Worm (Caenorhabditis elegans) whole organism, mixed stage, embryonic: Measurements from ENCODE around the gene amt-2.

ENCODE experiments used
- M03D4.4 ChIP-seq: sonication (generic microtip); optimal IDR thresholded peaks from 2 replicates; lab custom pipeline; 2017; ENCODE audit warnings: mild to moderate bottlenecking, missing genetic modification characterization, missing compliant biosample characterization
- bed-3 ChIP-seq: fragments of 200-800 bp; sonication (Bioruptor generic); optimal IDR thresholded peaks from 3 replicates; lab custom pipeline; 2018; ENCODE audit warnings: mild to moderate bottlenecking, missing genetic modification characterization, moderate library complexity, missing compliant biosample characterization
- ceh-39 ChIP-seq: fragments of 150-350 bp; optimal IDR thresholded peaks from 2 replicates; lab custom pipeline; 2014; ENCODE audit warnings: missing biosample characterization, missing genetic modification characterization
- ceh-43 ChIP-seq: fragments of 200-800 bp; sonication (Bioruptor generic); optimal IDR thresholded peaks from 2 replicates; lab custom pipeline; 2018; ENCODE audit warnings: mild to moderate bottlenecking, missing genetic modification characterization, moderate library complexity, missing compliant biosample characterization
- ceh-83 ChIP-seq: fragments of 200-800 bp; sonication (Bioruptor generic); optimal IDR thresholded peaks from 2 replicates; lab custom pipeline; 2018; ENCODE audit warnings: mild to moderate bottlenecking, missing genetic modification characterization, missing compliant biosample characterization
- ces-1 ChIP-seq: fragments of 150-350 bp; optimal IDR thresholded peaks from 2 replicates; lab custom pipeline; 2014; ENCODE audit warnings: missing biosample characterization, missing genetic modification reagents, missing genetic modification characterization
- elt-1 ChIP-seq: sonication (generic microtip); optimal IDR thresholded peaks from 2 replicates; lab custom pipeline; 2017; ENCODE audit warnings: missing genetic modification characterization, mild to moderate bottlenecking, missing compliant biosample characterization, antibody characterized with exemption, moderate library complexity, borderline replicate concordance; ENCODE audit not compliant: insufficient read depth
- elt-3 ChIP-seq: fragments of 150-350 bp; optimal IDR thresholded peaks from 2 replicates; lab custom pipeline; 2014; ENCODE audit warnings: missing biosample characterization, missing genetic modification characterization
- ham-2 ChIP-seq: fragments of 200-800 bp; sonication (Bioruptor generic); optimal IDR thresholded peaks from 2 replicates; lab custom pipeline; 2018; ENCODE audit warnings: mild to moderate bottlenecking, missing genetic modification characterization, missing compliant biosample characterization
- hlh-1 ChIP-seq: fragments of 150-350 bp; optimal IDR thresholded peaks from 2 replicates; lab custom pipeline; 2014; ENCODE audit warnings: missing biosample characterization, missing genetic modification reagents, missing genetic modification characterization
- lin-13 ChIP-seq: fragments of 150-350 bp; optimal IDR thresholded peaks from 2 replicates; lab custom pipeline; 2014; ENCODE audit warnings: missing biosample characterization, missing genetic modification characterization
- lin-32 ChIP-seq: fragments of 200-800 bp; sonication (Bioruptor generic); optimal IDR thresholded peaks from 2 replicates; lab custom pipeline; 2018; ENCODE audit warnings: mild to moderate bottlenecking, missing genetic modification characterization, missing compliant biosample characterization
- lsy-2 ChIP-seq: fragments of 150-350 bp; optimal IDR thresholded peaks from 2 replicates; lab custom pipeline; 2014; ENCODE audit warnings: missing biosample characterization, missing genetic modification characterization
- mab-5 ChIP-seq: fragments of 150-350 bp; optimal IDR thresholded peaks from 2 replicates; lab custom pipeline; 2014; ENCODE audit warnings: missing biosample characterization, missing genetic modification characterization
- mep-1 ChIP-seq: fragments of 150-350 bp; optimal IDR thresholded peaks from 2 replicates; lab custom pipeline; 2017; ENCODE audit warnings: missing biosample characterization, missing genetic modification reagents, missing genetic modification characterization, inconsistent platforms
- nhr-12 ChIP-seq: fragments of 150-350 bp; optimal IDR thresholded peaks from 2 replicates; lab custom pipeline; 2014; ENCODE audit warnings: missing biosample characterization, missing genetic modification characterization
- nhr-2 ChIP-seq: fragments of 150-350 bp; optimal IDR thresholded peaks from 2 replicates; lab custom pipeline; 2014; ENCODE audit warnings: missing biosample characterization, missing genetic modification characterization
- nhr-237 ChIP-seq: fragments of 150-350 bp; optimal IDR thresholded peaks from 2 replicates; lab custom pipeline; 2014; ENCODE audit warnings: missing biosample characterization, missing genetic modification characterization
- nhr-28 ChIP-seq: fragments of 150-350 bp; optimal IDR thresholded peaks from 2 replicates; lab custom pipeline; 2014; ENCODE audit warnings: missing biosample characterization, missing genetic modification characterization
- pha-4 ChIP-seq: fragments of 150-350 bp; optimal IDR thresholded peaks from 2 replicates; lab custom pipeline; 2018; ENCODE audit warnings: missing biosample characterization, missing genetic modification reagents, missing genetic modification characterization
- sem-2 ChIP-seq: fragments of 200-800 bp; sonication (Bioruptor generic); optimal IDR thresholded peaks from 2 replicates; lab custom pipeline; 2018; ENCODE audit warnings: mild to moderate bottlenecking, missing genetic modification characterization, missing compliant biosample characterization
- snpc-4 ChIP-seq: fragments of 150-350 bp; optimal IDR thresholded peaks from 2 replicates; lab custom pipeline; 2014; ENCODE audit warnings: missing biosample characterization, missing genetic modification characterization
- sptf-1 ChIP-seq: sonication (generic microtip); optimal IDR thresholded peaks from 2 replicates; lab custom pipeline; 2017; ENCODE audit warnings: mild to moderate bottlenecking, missing genetic modification characterization, moderate library complexity, missing compliant biosample characterization
- tbx-8 ChIP-seq: fragments of 200-800 bp; sonication (Bioruptor generic); optimal IDR thresholded peaks from 2 replicates; lab custom pipeline; 2018; ENCODE audit warnings: mild to moderate bottlenecking, missing genetic modification characterization, moderate library complexity, missing compliant biosample characterization
- unc-120 ChIP-seq: sonication (generic microtip); optimal IDR thresholded peaks from 2 replicates; lab custom pipeline; 2017; ENCODE audit warnings: missing genetic modification characterization, missing compliant biosample characterization; ENCODE audit not compliant: poor library complexity, severe bottlenecking
- unc-39 ChIP-seq: fragments of 150-350 bp; optimal IDR thresholded peaks from 2 replicates; lab custom pipeline; 2014; ENCODE audit warnings: missing biosample characterization, missing genetic modification characterization
- unc-62 ChIP-seq: fragments of 150-350 bp; optimal IDR thresholded peaks from 2 replicates; lab custom pipeline; 2014; ENCODE audit warnings: missing biosample characterization, missing genetic modification reagents, missing genetic modification characterization
- zip-8 ChIP-seq: fragments of 150-350 bp; optimal IDR thresholded peaks from 2 replicates; lab custom pipeline; 2014; ENCODE audit warnings: missing biosample characterization, missing genetic modification characterization
- ztf-11 ChIP-seq: fragments of 150-350 bp; optimal IDR thresholded peaks from 2 replicates; lab custom pipeline; 2014; ENCODE audit warnings: missing biosample characterization, missing genetic modification characterization

Gene amt-2

ce11 chrIV:13042091-13042490, at the start of gene amt-2:
TSS of gene amt-2 (plus strand) at chrIV:13042391.
- TF ChIP-seq elt-1 (tag; lab: Kevin White, UChicago) (no peak), ham-2 (GFP tag; lab: Kevin White, UChicago) (no peak), nhr-2 (tag; lab: Kevin White, UChicago) (no peak), ceh-43 (GFP tag; lab: Kevin White, UChicago) (no peak), snpc-4 (tag; lab: Kevin White, UChicago) (no peak), ceh-83 (GFP tag; lab: Kevin White, UChicago) (no peak), unc-62 (GFP tag; lab: Kevin White, UChicago) (no peak), unc-120 (tag; lab: Kevin White, UChicago) (no peak), tbx-8 (GFP tag; lab: Kevin White, UChicago) (no peak), lsy-2 (no peak), mab-5 (no peak), M03D4.4 (no peak), unc-39 (tag; lab: Kevin White, UChicago) (no peak), nhr-28 (tag; lab: Kevin White, UChicago) (no peak), lin-13 (no peak), sptf-1 (tag; lab: Kevin White, UChicago) (no peak), hlh-1 (no peak), bed-3 (GFP tag; lab: Kevin White, UChicago) (no peak)

DNA sequence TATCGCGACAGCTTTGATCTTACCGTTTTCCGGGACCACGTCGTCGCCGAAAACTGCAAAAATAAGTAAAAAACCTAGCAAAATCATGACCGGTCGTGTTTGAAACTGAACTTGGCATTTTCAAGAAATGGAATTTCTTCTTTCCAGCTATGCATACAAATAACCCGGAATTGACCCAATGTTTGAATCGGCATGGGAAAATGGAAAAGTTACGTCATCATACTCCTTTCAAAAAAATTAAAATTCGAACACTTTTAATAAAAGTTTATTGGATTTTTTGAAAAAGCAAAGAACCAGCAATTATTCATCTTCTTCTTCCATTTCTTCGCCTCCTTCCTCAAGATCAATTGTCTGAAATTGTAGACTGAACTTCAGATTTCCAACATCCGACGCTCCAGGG, 47.8 kb upstream of the amt-2 start, which contains the start of gene K10D11.4:
Gene K10D11.4 (minus strand): TSS at position 101 of the 400 bp plus-strand sequence.
- TF ChIP-seq zip-8 (peak; percentile 48), ces-1 (GFP tag; lab: Kevin White, UChicago) (no peak)

- TF ChIP-seq bed-3 (GFP tag; lab: Kevin White, UChicago) = no peak
- TF ChIP-seq M03D4.4 = no peak
- TF ChIP-seq lin-32 (GFP tag; lab: Kevin White, UChicago) = no peak
- TF ChIP-seq ces-1 (GFP tag; lab: Kevin White, UChicago) = no peak
- no peak for TF ChIP-seq sem-2 (GFP tag; lab: Kevin White, UChicago)
- no peak for TF ChIP-seq hlh-1
- TF ChIP-seq mep-1 (tag; lab: Kevin White, UChicago) = no peak
- no peak for TF ChIP-seq nhr-2 (tag; lab: Kevin White, UChicago)
- no peak for TF ChIP-seq pha-4 (tag; lab: Kevin White, UChicago)
Observed at ce11 chrIV:12995886-12996285, 46.3 kb upstream of the amt-2 start, which contains the start of gene K10D11.7. TSS of gene K10D11.7 (minus strand) at chrIV:12995986.

- TF ChIP-seq sptf-1 (tag; lab: Kevin White, UChicago) (no peak), lin-13 (no peak), ceh-83 (GFP tag; lab: Kevin White, UChicago) (no peak), nhr-237 (no peak), bed-3 (GFP tag; lab: Kevin White, UChicago) (no peak), unc-120 (tag; lab: Kevin White, UChicago) (no peak), unc-62 (GFP tag; lab: Kevin White, UChicago) (no peak), elt-1 (tag; lab: Kevin White, UChicago) (no peak), lsy-2 (no peak), ceh-39 (tag; lab: Kevin White, UChicago) (no peak), pha-4 (tag; lab: Kevin White, UChicago) (no peak), hlh-1 (no peak), lin-32 (GFP tag; lab: Kevin White, UChicago) (no peak), nhr-12 (tag; lab: Kevin White, UChicago) (no peak), zip-8 (no peak), ztf-11 (tag; lab: Kevin White, UChicago) (no peak)
- TF ChIP-seq, all 35 proteins: peak for 0
Observed at ce11 chrIV:12997560-12997959, 44.6 kb upstream of the amt-2 start.

- TF ChIP-seq ham-2 (GFP tag; lab: Kevin White, UChicago) = peak; percentile 76
- no peak for TF ChIP-seq sem-2 (GFP tag; lab: Kevin White, UChicago)
- TF ChIP-seq elt-3 (tag; lab: Kevin White, UChicago) = no peak
- peak; percentile 23 for TF ChIP-seq sptf-1 (tag; lab: Kevin White, UChicago)
- TF ChIP-seq nhr-2 (tag; lab: Kevin White, UChicago) = peak; percentile 68
- TF ChIP-seq pha-4 (tag; lab: Kevin White, UChicago) = peak; percentile 53
Observed at ce11 chrIV:12999087-12999486, 43.1 kb upstream of the amt-2 start.
